Fruit fly (Drosophila melanogaster): Measurements from ENCODE around the gene Grl36b.
A peak's percentile ranks its signal among the peaks of the same experiment; 100 is the strongest.

DNA sequence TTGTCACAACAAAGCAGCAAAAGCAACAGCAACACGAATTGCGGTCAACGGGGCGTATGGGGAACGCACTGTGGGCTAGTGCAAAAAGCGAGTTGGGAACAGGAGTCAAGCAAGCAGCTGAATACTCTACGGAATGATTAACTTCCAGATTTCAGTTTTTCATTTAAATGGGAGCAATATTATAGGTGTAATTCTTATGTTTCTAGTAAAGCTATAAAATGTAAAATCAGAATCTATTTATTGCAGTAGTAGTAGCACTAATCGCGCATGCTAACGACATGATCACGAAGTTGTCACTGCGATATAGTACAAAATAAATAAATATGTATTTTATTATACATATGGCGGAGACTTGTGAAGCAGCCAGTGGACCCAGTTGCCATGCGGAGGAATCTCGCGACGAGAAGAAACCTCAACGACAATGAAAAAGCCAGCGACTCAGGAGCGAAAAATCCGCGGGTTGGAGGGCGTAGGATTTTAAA, 21.1 kb upstream of the Grl36b start:
- TF ChIP-seq EcR (GFP tag; optimal IDR thresholded peaks at IDR 0.05) (peak; percentile 19), Ets98B (GFP tag; IDR thresholded peaks at IDR 0.05) (peak; percentile 15), CG17806 (tag; optimal IDR thresholded peaks at IDR 0.05) (peak; percentile 42), CG8159 (tag; optimal IDR thresholded peaks at IDR 0.05) (peak; percentile 78), fd96Ca (GFP tag; IDR thresholded peaks at IDR 0.05) (no peak), D1 (tag; optimal IDR thresholded peaks at IDR 0.05) (peak; percentile 8), CG32121 (GFP tag; IDR thresholded peaks at IDR 0.05) (0 out of 2 replicates have a peak, but pooled peaks have one; percentile 32), CG9948 (tag; optimal IDR thresholded peaks at IDR 0.05) (peak; percentile 60), Pif1A (GFP tag; optimal IDR thresholded peaks at IDR 0.05) (peak; percentile 70), gl (tag; optimal IDR thresholded peaks at IDR 0.05) (no peak), CG4496 (GFP tag; IDR thresholded peaks at IDR 0.05) (no peak; the same call in 2 of the 3 replicates), CG10348 (GFP tag; IDR thresholded peaks at IDR 0.05) (peak; percentile 30; the same call in 1 of the 2 replicates)

Measured in whole organism, pupa.